Fruit fly (Drosophila melanogaster): ENCODE measurements around the gene CG7131.

Gene CG7131

DNA sequence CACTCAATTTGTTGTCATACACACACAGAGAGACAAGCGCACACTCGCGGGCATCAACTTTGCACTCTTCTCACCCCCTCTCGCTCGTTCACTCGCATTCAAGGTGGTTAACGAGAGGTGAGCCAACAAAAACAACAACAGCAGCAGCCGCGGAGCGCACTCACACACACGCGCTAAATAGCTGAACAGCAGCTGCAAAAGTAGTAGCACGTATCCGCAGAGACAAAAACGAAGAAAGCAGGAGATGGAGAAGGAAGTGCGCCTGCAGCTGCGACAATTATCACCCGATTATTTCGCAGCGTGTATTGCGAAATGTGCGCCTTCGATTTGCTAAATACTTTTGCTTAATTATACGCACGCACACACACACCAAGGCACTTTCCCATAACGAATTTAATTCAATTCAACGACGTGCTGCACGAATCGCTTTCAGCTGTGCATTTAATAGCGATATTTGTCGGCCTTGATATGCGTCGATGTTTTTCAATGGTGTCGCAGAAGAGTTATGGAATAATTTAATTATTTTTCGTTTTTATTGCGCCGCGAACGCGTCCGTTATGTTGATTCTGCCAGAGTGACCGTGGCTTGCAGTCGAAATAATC is 9.8 kb upstream of the CG7131 start (continued):
- TF ChIP-seq kay (GFP tag; optimal IDR thresholded peaks at IDR 0.05) (peak; percentile 83), CG1647 (GFP tag; optimal IDR thresholded peaks at IDR 0.05) (peak; percentile 39), grn (GFP tag; optimal IDR thresholded peaks at IDR 0.05) (no peak), pita (GFP tag; optimal IDR thresholded peaks at IDR 0.05) (no peak), HLH54F (GFP tag; optimal IDR thresholded peaks at IDR 0.05) (peak; percentile 11), CG9797 (GFP tag; optimal IDR thresholded peaks at IDR 0.05) (no peak), CG1529 (GFP tag; optimal IDR thresholded peaks at IDR 0.05) (no peak), CG34224 (GFP tag; IDR thresholded peaks at IDR 0.05; ENCODE audit: partially characterized antibody) (peak; percentile 42; the same call in 2 of the 3 replicates), CG7839 (tag; optimal IDR thresholded peaks at IDR 0.05) (peak; percentile 4), CG15514 (GFP tag; optimal IDR thresholded peaks at IDR 0.05) (peak; percentile 11), CG5953 (GFP tag; IDR thresholded peaks at IDR 0.05) (no peak), zen (tag; optimal IDR thresholded peaks at IDR 0.05) (no peak), CG4820 (GFP tag; optimal IDR thresholded peaks at IDR 0.05) (no peak), dpn (GFP tag; optimal IDR thresholded peaks at IDR 0.05) (no peak), CG17328 (GFP tag; IDR thresholded peaks at IDR 0.05) (peak; percentile 44; the same call in 1 of the 2 replicates), CG17385 (GFP tag; optimal IDR thresholded peaks at IDR 0.05) (peak; percentile 22), PHDP (tag; optimal IDR thresholded peaks at IDR 0.05) (no peak), stc (GFP tag; IDR thresholded peaks at IDR 0.05) (0 out of 2 replicates have a peak, but pooled peaks have one; percentile 18), CG7987 (GFP tag; optimal IDR thresholded peaks at IDR 0.05) (peak; percentile 23), CG13894 (tag; optimal IDR thresholded peaks at IDR 0.05) (peak; percentile 56), Drgx (GFP tag; IDR thresholded peaks at IDR 0.05) (peak; percentile 60), Nf-YC (tag; optimal IDR thresholded peaks at IDR 0.05) (no peak), sd (tag; optimal IDR thresholded peaks at IDR 0.05) (peak; percentile 72), Antp (GFP tag; optimal IDR thresholded peaks at IDR 0.05) (no peak), Ets97D (GFP tag; optimal IDR thresholded peaks at IDR 0.05) (no peak), chm (GFP tag; IDR thresholded peaks at IDR 0.05) (peak; percentile 24; the same call in 1 of the 2 replicates), Eip74EF (GFP tag; optimal IDR thresholded peaks at IDR 0.05) (no peak), ci (GFP tag; IDR thresholded peaks at IDR 0.05) (peak; percentile 65; the same call in 2 of the 3 replicates), D (optimal IDR thresholded peaks at IDR 0.05) (peak; percentile 72), D (GFP tag; optimal IDR thresholded peaks at IDR 0.05) (no peak), ac (GFP tag; optimal IDR thresholded peaks at IDR 0.05) (peak; percentile 89), Opbp (GFP tag; IDR thresholded peaks at IDR 0.05; ENCODE audit: partially characterized antibody) (0 out of 3 replicates have a peak, but pooled peaks have one; percentile 18), sens (GFP tag) (peak; percentile 68), Ada2b (GFP tag; IDR thresholded peaks at IDR 0.05) (no peak), CG14860 (GFP tag; IDR thresholded peaks at IDR 0.05; ENCODE audit: partially characterized antibody) (peak; percentile 29; the same call in 1 of the 3 replicates), slp2 (GFP tag; optimal IDR thresholded peaks at IDR 0.05) (no peak), seq (GFP tag; IDR thresholded peaks at IDR 0.05) (peak; percentile 74), Aef1 (GFP tag; IDR thresholded peaks at IDR 0.05) (peak; percentile 72), CG12071 (GFP tag; optimal IDR thresholded peaks at IDR 0.05) (peak; percentile 38), HmgD (GFP tag; optimal IDR thresholded peaks at IDR 0.05) (peak; percentile 64), pros (GFP tag; optimal IDR thresholded peaks at IDR 0.05) (peak; percentile 81), CG33213 (GFP tag; optimal IDR thresholded peaks at IDR 0.05) (peak; percentile 40), CG17829 (tag; optimal IDR thresholded peaks at IDR 0.05) (no peak), CG6175 (GFP tag; IDR thresholded peaks at IDR 0.05) (0 out of 3 replicates have a peak, but pooled peaks have one; percentile 32), D19B (GFP tag; optimal IDR thresholded peaks at IDR 0.05) (no peak), Hr51 (GFP tag; optimal IDR thresholded peaks at IDR 0.05) (peak in 1 of 2 experiments; percentile 32), cwo (GFP tag; optimal IDR thresholded peaks at IDR 0.05) (peak; percentile 34), wek (GFP tag; optimal IDR thresholded peaks at IDR 0.05) (peak; percentile 27), Oaz (GFP tag; IDR thresholded peaks at IDR 0.05) (no peak)

Data from whole organism, embryonic.